Fruit fly (Drosophila melanogaster) whole organism, prepupa: ENCODE results near the gene CG6340.

Source experiments
- Blimp-1 ChIP-seq: fragments of 200-800 bp; sonication (Bioruptor generic); optimal IDR thresholded peaks from 3 replicates; lab custom pipeline; 2017; ENCODE audit warnings: missing biosample characterization, missing genetic modification characterization, mild to moderate bottlenecking, moderate library complexity, missing genetic modification reagents
- CG10631 ChIP-seq: fragments of 200-800 bp; sonication (Bioruptor generic); optimal IDR thresholded peaks from 2 replicates; lab custom pipeline; 2016; ENCODE audit warnings: missing biosample characterization, missing genetic modification characterization
- CG10669 ChIP-seq: fragments of 200-800 bp; sonication (Bioruptor generic); optimal IDR thresholded peaks from 3 replicates; lab custom pipeline; 2018; ENCODE audit warnings: missing biosample characterization, mild to moderate bottlenecking, missing genetic modification characterization, moderate library complexity
- CG11294 ChIP-seq: fragments of 200-800 bp; sonication (Bioruptor generic); IDR thresholded peaks from 2 replicates; pipeline ENCODE4 v1.3.6; 2022; ENCODE audit warnings: missing biosample characterization, missing genetic modification characterization
- CG11902 ChIP-seq: fragments of 200-800 bp; sonication (Bioruptor generic); optimal IDR thresholded peaks from 3 replicates; lab custom pipeline; 2016; ENCODE audit warnings: missing biosample characterization, missing genetic modification characterization
- CG15336 ChIP-seq: fragments of 200-800 bp; sonication (Bioruptor generic); IDR thresholded peaks from 2 replicates; pipeline ENCODE4 v1.3.6; 2022; ENCODE audit warnings: missing biosample characterization, missing genetic modification characterization
- CG16779 ChIP-seq: fragments of 200-800 bp; sonication (Bioruptor generic); optimal IDR thresholded peaks from 3 replicates; lab custom pipeline; 2017; ENCODE audit warnings: missing biosample characterization, mild to moderate bottlenecking, missing genetic modification characterization
- CG3032 ChIP-seq: fragments of 200-800 bp; optimal IDR thresholded peaks from 2 replicates; lab custom pipeline; 2019; ENCODE audit warnings: missing biosample characterization, mild to moderate bottlenecking, missing genetic modification characterization, moderate library complexity
- CG31627 ChIP-seq: fragments of 200-800 bp; sonication (Bioruptor generic); optimal IDR thresholded peaks from 3 replicates; lab custom pipeline; 2016; ENCODE audit warnings: missing biosample characterization, missing genetic modification characterization
- CG32006 ChIP-seq: fragments of 200-800 bp; sonication (Bioruptor generic); optimal IDR thresholded peaks from 3 replicates; lab custom pipeline; 2017; ENCODE audit warnings: missing biosample characterization, mild to moderate bottlenecking, missing genetic modification characterization
- CG34406 ChIP-seq: fragments of 200-800 bp; sonication (Bioruptor generic); optimal IDR thresholded peaks from 3 replicates; lab custom pipeline; 2016; ENCODE audit warnings: missing biosample characterization, missing genetic modification characterization
- CG3919 ChIP-seq: fragments of 200-800 bp; sonication (Bioruptor generic); optimal IDR thresholded peaks from 3 replicates; lab custom pipeline; 2016; ENCODE audit warnings: missing biosample characterization, missing genetic modification characterization
- CG6163 ChIP-seq: fragments of 200-800 bp; sonication (Bioruptor generic); IDR thresholded peaks from 3 replicates; pipeline ENCODE4 v1.3.6; 2022; ENCODE audit warnings: missing biosample characterization, missing genetic modification characterization
- CG6792 ChIP-seq: fragments of 200-800 bp; sonication (Bioruptor generic); optimal IDR thresholded peaks from 3 replicates; lab custom pipeline; 2016; ENCODE audit warnings: missing biosample characterization, missing genetic modification characterization
- CG7368 ChIP-seq: fragments of 200-800 bp; sonication (Bioruptor generic); optimal IDR thresholded peaks from 3 replicates; lab custom pipeline; 2016; ENCODE audit warnings: missing biosample characterization, missing genetic modification characterization
- CG8319 ChIP-seq: fragments of 200-800 bp; sonication (Bioruptor generic); optimal IDR thresholded peaks from 3 replicates; lab custom pipeline; 2016; ENCODE audit warnings: missing biosample characterization, missing genetic modification characterization
- CG8632 ChIP-seq: fragments of 200-800 bp; sonication (Bioruptor generic); optimal IDR thresholded peaks from 3 replicates; lab custom pipeline; 2016; ENCODE audit warnings: missing biosample characterization, missing genetic modification characterization
- Eip75B ChIP-seq: fragments of 200-800 bp; sonication (Bioruptor generic); optimal IDR thresholded peaks from 3 replicates; lab custom pipeline; 2016; ENCODE audit warnings: missing biosample characterization, missing genetic modification characterization
- Eip78C ChIP-seq: fragments of 200-800 bp; sonication (Bioruptor generic); peaks from one replicate; lab custom pipeline; 2016; ENCODE audit warnings: missing biosample characterization, missing genetic modification characterization
- Ets21C ChIP-seq: fragments of 200-800 bp; sonication (Bioruptor generic); optimal IDR thresholded peaks from 3 replicates; lab custom pipeline; 2016; ENCODE audit warnings: missing biosample characterization, missing genetic modification characterization
- Ets96B ChIP-seq: fragments of 200-800 bp; optimal IDR thresholded peaks from 2 replicates; lab custom pipeline; 2019; ENCODE audit warnings: missing biosample characterization, mild to moderate bottlenecking, missing genetic modification characterization, moderate library complexity
- Gug ChIP-seq: fragments of 200-800 bp; sonication (Bioruptor generic); IDR thresholded peaks from 2 replicates; pipeline ENCODE4 v1.3.6; 2022; ENCODE audit warnings: missing biosample characterization, missing genetic modification characterization
- Hr39 ChIP-seq: fragments of 200-800 bp; sonication (Bioruptor generic); optimal IDR thresholded peaks from 2 replicates; lab custom pipeline; 2016; ENCODE audit warnings: missing biosample characterization, missing genetic modification characterization
- Lpt ChIP-seq: fragments of 200-800 bp; sonication (Bioruptor generic); optimal IDR thresholded peaks from 3 replicates; lab custom pipeline; 2016; ENCODE audit warnings: missing biosample characterization, missing genetic modification characterization
- Met ChIP-seq: fragments of 200-800 bp; sonication (Bioruptor generic); optimal IDR thresholded peaks from 3 replicates; lab custom pipeline; 2016; ENCODE audit warnings: missing biosample characterization, missing genetic modification characterization
- OdsH ChIP-seq: fragments of 200-800 bp; sonication (Bioruptor generic); optimal IDR thresholded peaks from 3 replicates; lab custom pipeline; 2016; ENCODE audit warnings: missing biosample characterization, missing genetic modification characterization
- Smox ChIP-seq: fragments of 200-800 bp; sonication (Bioruptor generic); optimal IDR thresholded peaks from 3 replicates; lab custom pipeline; 2016; ENCODE audit warnings: missing biosample characterization, missing genetic modification characterization
- Sox14 ChIP-seq: fragments of 200-800 bp; sonication (Bioruptor generic); optimal IDR thresholded peaks from 3 replicates; lab custom pipeline; 2016; ENCODE audit warnings: missing biosample characterization, missing genetic modification characterization
- Sox15 ChIP-seq: fragments of 200-800 bp; sonication (Bioruptor generic); optimal IDR thresholded peaks from 3 replicates; lab custom pipeline; 2016; ENCODE audit warnings: missing biosample characterization, missing genetic modification characterization
- achi ChIP-seq: fragments of 200-800 bp; sonication (Bioruptor generic); optimal IDR thresholded peaks from 3 replicates; lab custom pipeline; 2016; ENCODE audit warnings: missing biosample characterization, missing genetic modification characterization
- acj6 ChIP-seq: fragments of 200-800 bp; sonication (Bioruptor generic); optimal IDR thresholded peaks from 3 replicates; lab custom pipeline; 2016; ENCODE audit warnings: missing biosample characterization, missing genetic modification characterization
- cyc ChIP-seq: fragments of 200-800 bp; sonication (Bioruptor generic); optimal IDR thresholded peaks from 3 replicates; lab custom pipeline; 2016; ENCODE audit warnings: missing biosample characterization, missing genetic modification characterization
- dac ChIP-seq: fragments of 200-800 bp; sonication (Bioruptor generic); optimal IDR thresholded peaks from 2 replicates; lab custom pipeline; 2017; ENCODE audit warnings: missing biosample characterization, mild to moderate bottlenecking, missing genetic modification characterization
- dsx ChIP-seq: fragments of 200-800 bp; optimal IDR thresholded peaks from 3 replicates; lab custom pipeline; 2019; ENCODE audit warnings: missing biosample characterization, mild to moderate bottlenecking, missing genetic modification characterization, moderate library complexity; ENCODE audit not compliant: poor library complexity, severe bottlenecking
- esn ChIP-seq: fragments of 200-800 bp; sonication (Bioruptor generic); optimal IDR thresholded peaks from 2 replicates; lab custom pipeline; 2016; ENCODE audit warnings: missing biosample characterization, mild to moderate bottlenecking, missing genetic modification characterization, moderate library complexity
- fkh ChIP-seq: fragments of 200-800 bp; sonication (Bioruptor generic); optimal IDR thresholded peaks from 3 replicates; lab custom pipeline; 2017; ENCODE audit warnings: missing biosample characterization, mild to moderate bottlenecking, missing genetic modification characterization, moderate library complexity
- lz ChIP-seq: fragments of 200-800 bp; sonication (Bioruptor generic); optimal IDR thresholded peaks from 3 replicates; lab custom pipeline; 2016; ENCODE audit warnings: missing biosample characterization, missing genetic modification characterization
- pdm3 ChIP-seq: fragments of 200-800 bp; sonication (Bioruptor generic); optimal IDR thresholded peaks from 3 replicates; lab custom pipeline; 2016; ENCODE audit warnings: missing biosample characterization, missing genetic modification characterization
- spab ChIP-seq: fragments of 200-800 bp; sonication (Bioruptor generic); optimal IDR thresholded peaks from 2 replicates; lab custom pipeline; 2017; ENCODE audit warnings: missing biosample characterization, mild to moderate bottlenecking, missing genetic modification characterization, missing genetic modification reagents
- svp ChIP-seq: fragments of 200-800 bp; sonication (Bioruptor generic); peaks from one replicate; lab custom pipeline; 2016; ENCODE audit warnings: missing biosample characterization, missing genetic modification characterization
- topi ChIP-seq: fragments of 200-800 bp; sonication (Bioruptor generic); optimal IDR thresholded peaks from 3 replicates; lab custom pipeline; 2016; ENCODE audit warnings: missing biosample characterization, missing genetic modification characterization
- vri ChIP-seq: fragments of 200-800 bp; sonication (Bioruptor generic); optimal IDR thresholded peaks from 3 replicates; lab custom pipeline; 2016; ENCODE audit warnings: missing biosample characterization, mild to moderate bottlenecking, missing genetic modification characterization

CG6340 gene

dm6 chrX:15529958-15530357, 47.8 kb downstream of the CG6340 start:
- TF ChIP-seq Blimp-1: no peak
- peak; percentile 66 for TF ChIP-seq fkh (GFP tag; lab: Kevin White, UChicago)
- TF ChIP-seq, all 60 proteins: peak for 1

- TF ChIP-seq cyc (GFP tag; lab: Kevin White, UChicago) (peak; percentile 43), vri (GFP tag; lab: Kevin White, UChicago) (no peak), CG11294 (no peak), achi (GFP tag; lab: Kevin White, UChicago) (peak; percentile 39), OdsH (GFP tag; lab: Kevin White, UChicago) (peak; percentile 48), topi (GFP tag; lab: Kevin White, UChicago) (peak; percentile 49), Ets96B (tag; lab: Kevin White, UChicago) (peak; percentile 49), CG10669 (peak; percentile 42), CG10631 (peak; percentile 34), Hr39 (GFP tag; lab: Kevin White, UChicago) (peak; percentile 28), lz (GFP tag; lab: Kevin White, UChicago) (peak; percentile 50), Met (GFP tag; lab: Kevin White, UChicago) (peak; percentile 59), spab (GFP tag; lab: Kevin White, UChicago) (peak; percentile 14), CG6792 (peak; percentile 49), Smox (GFP tag; lab: Kevin White, UChicago) (peak; percentile 57), fkh (GFP tag; lab: Kevin White, UChicago) (no peak), Eip78C (GFP tag; lab: Kevin White, UChicago) (peak; percentile 70), CG11902 (GFP tag; lab: Kevin White, UChicago) (peak; percentile 13), CG16779 (no peak), acj6 (peak; percentile 31), CG8319 (GFP tag; lab: Kevin White, UChicago) (peak; percentile 19), CG15336 (GFP tag; lab: Robert Waterston, UW) (no peak), Sox15 (GFP tag; lab: Kevin White, UChicago) (peak; percentile 48), svp (peak; percentile 79), dsx (GFP tag; lab: Kevin White, UChicago) (peak; percentile 14), Blimp-1 (no peak), CG7368 (GFP tag; lab: Kevin White, UChicago) (peak; percentile 23), pdm3 (GFP tag; lab: Kevin White, UChicago) (peak; percentile 52), CG3919 (GFP tag; lab: Kevin White, UChicago) (peak; percentile 46), Gug (GFP tag; lab: Robert Waterston, UW) (no peak), esn (GFP tag; lab: Kevin White, UChicago) (peak; percentile 58), dac (GFP tag; lab: Kevin White, UChicago) (no peak), CG32006 (peak; percentile 20), CG8632 (GFP tag; lab: Kevin White, UChicago) (peak; percentile 48), CG6163 (GFP tag; lab: Robert Waterston, UW) (0 out of 3 replicates have a peak, but pooled peaks have one; percentile 17), CG3032 (tag; lab: Kevin White, UChicago) (peak; percentile 45), CG31627 (GFP tag; lab: Kevin White, UChicago) (peak; percentile 40), Sox14 (GFP tag; lab: Kevin White, UChicago) (peak; percentile 27), Lpt (GFP tag; lab: Kevin White, UChicago) (no peak), CG34406 (GFP tag; lab: Kevin White, UChicago) (peak; percentile 52), Ets21C (GFP tag; lab: Kevin White, UChicago) (peak; percentile 19), Eip75B (GFP tag; lab: Kevin White, UChicago) (peak; percentile 40)
Observed at dm6 chrX:15530369-15530768, 48.2 kb downstream of the CG6340 start.
